Fruit fly (Drosophila melanogaster): ENCODE results near the gene Sr-CIV.

The Sr-CIV gene

DNA sequence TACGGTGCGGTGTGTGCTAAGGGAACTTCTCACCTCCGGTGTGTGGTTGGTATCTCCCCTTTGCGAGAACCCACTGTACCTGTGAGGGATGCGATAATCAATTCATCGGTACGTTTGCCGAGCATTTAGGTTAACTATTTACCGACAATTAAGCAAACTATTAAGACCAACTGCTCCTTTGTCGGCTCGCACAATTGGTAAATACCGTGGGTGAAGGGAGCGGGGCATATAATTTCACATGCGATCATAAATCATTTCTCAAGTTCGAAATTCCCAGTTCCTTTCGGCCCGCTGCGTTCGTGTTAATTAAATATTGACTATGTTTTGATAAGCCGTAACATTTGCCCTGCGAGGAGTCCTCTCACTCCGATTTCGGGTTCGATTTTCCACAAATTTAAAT is 25.0 kb upstream of the Sr-CIV start (continued):
- TF ChIP-seq E2f2 (GFP tag; IDR thresholded peaks at IDR 0.05): no peak
- peak; percentile 4 for TF ChIP-seq pros (GFP tag; optimal IDR thresholded peaks at IDR 0.05)
- TF ChIP-seq Mrtf (GFP tag; IDR thresholded peaks at IDR 0.05): no peak
- TF ChIP-seq CG4617 (GFP tag; optimal IDR thresholded peaks at IDR 0.05; ENCODE audit: borderline replicate concordance): no peak
- no peak for TF ChIP-seq CHES-1-like (GFP tag; optimal IDR thresholded peaks at IDR 0.05)
- no peak for TF ChIP-seq CG6654 (GFP tag; optimal IDR thresholded peaks at IDR 0.05)
- TF ChIP-seq CG2199 (GFP tag; IDR thresholded peaks at IDR 0.05): no peak
- TF ChIP-seq CG3847 (GFP tag; IDR thresholded peaks at IDR 0.05): no peak
- no peak for TF ChIP-seq Dfd (GFP tag; optimal IDR thresholded peaks at IDR 0.05)
- 0 out of 2 replicates have a peak, but pooled peaks have one; percentile 12 for TF ChIP-seq sens-2 (GFP tag; IDR thresholded peaks at IDR 0.05)
- no peak for TF ChIP-seq CG34422 (GFP tag; IDR thresholded peaks at IDR 0.05)
- no peak for TF ChIP-seq Ets97D (GFP tag; optimal IDR thresholded peaks at IDR 0.05)
- TF ChIP-seq CG5180 (GFP tag; optimal IDR thresholded peaks at IDR 0.05): no peak
- TF ChIP-seq repo (GFP tag; optimal IDR thresholded peaks at IDR 0.05): no peak
- TF ChIP-seq CG8290 (GFP tag; optimal IDR thresholded peaks at IDR 0.05): no peak
- TF ChIP-seq CG8290 (tag; optimal IDR thresholded peaks at IDR 0.05): peak in 1 of 2 experiments; percentile 0
- TF ChIP-seq CG14860 (GFP tag; IDR thresholded peaks at IDR 0.05; ENCODE audit: partially characterized antibody): no peak
- no peak for TF ChIP-seq yki (optimal IDR thresholded peaks at IDR 0.05)
- TF ChIP-seq ken (GFP tag; IDR thresholded peaks at IDR 0.05): no peak

DNA sequence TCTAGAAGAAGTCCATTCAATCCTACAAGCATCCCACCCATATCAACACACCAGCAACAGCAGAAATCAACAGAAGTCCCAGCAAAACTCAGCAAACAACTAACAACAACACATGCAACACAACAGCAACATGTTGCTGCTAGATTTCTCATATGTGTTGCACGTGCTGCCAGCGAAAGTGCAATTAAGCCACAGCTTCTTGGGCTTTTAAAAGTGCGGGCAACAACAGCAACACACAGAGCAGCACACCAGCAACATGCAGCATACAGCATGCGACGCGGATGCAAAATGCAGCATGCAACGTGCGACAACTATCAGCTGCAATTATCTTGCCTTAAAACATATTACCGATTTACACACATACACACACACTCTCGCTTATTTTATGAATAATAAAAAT is 23.7 kb upstream of the Sr-CIV start:
- TF ChIP-seq CG11504 (tag; optimal IDR thresholded peaks at IDR 0.05) (peak; percentile 52), CG16815 (GFP tag; optimal IDR thresholded peaks at IDR 0.05) (no peak), CG9817 (tag; optimal IDR thresholded peaks at IDR 0.05) (no peak), CG11456 (GFP tag; IDR thresholded peaks at IDR 0.05) (0 out of 3 replicates have a peak, but pooled peaks have one; percentile 5)

- TF ChIP-seq CG13287 (GFP tag; IDR thresholded peaks at IDR 0.05; ENCODE audit: partially characterized antibody): peak; percentile 50; the same call in 1 of the 2 replicates
- TF ChIP-seq CG8765 (GFP tag; IDR thresholded peaks at IDR 0.05): no peak
- no peak for TF ChIP-seq fd96Cb (tag; optimal IDR thresholded peaks at IDR 0.05)
- no peak for TF ChIP-seq CG14014 (GFP tag; IDR thresholded peaks at IDR 0.05)
- TF ChIP-seq CG3407 (GFP tag; optimal IDR thresholded peaks at IDR 0.05): peak; percentile 100
- no peak for TF ChIP-seq gro (GFP tag; optimal IDR thresholded peaks at IDR 0.05)
- no peak for TF ChIP-seq dati (GFP tag; IDR thresholded peaks at IDR 0.05)
- no peak for TF ChIP-seq E2f1 (GFP tag; IDR thresholded peaks at IDR 0.05)
- TF ChIP-seq Opbp (GFP tag; IDR thresholded peaks at IDR 0.05; ENCODE audit: partially characterized antibody): no peak
- no peak for TF ChIP-seq CG2678 (tag; optimal IDR thresholded peaks at IDR 0.05)
- peak; percentile 35 for TF ChIP-seq sug (tag; optimal IDR thresholded peaks at IDR 0.05)
- no peak for TF ChIP-seq CG4820 (GFP tag; optimal IDR thresholded peaks at IDR 0.05)
- peak; percentile 91 to 94 for TF ChIP-seq Trl (optimal IDR thresholded peaks at IDR 0.05)
- TF ChIP-seq Trl (GFP tag; optimal IDR thresholded peaks at IDR 0.05): peak; percentile 42
- TF ChIP-seq CG43689 (GFP tag; IDR thresholded peaks at IDR 0.05): no peak
- no peak for TF ChIP-seq CG14667 (GFP tag; IDR thresholded peaks at IDR 0.05)
- peak; percentile 87 for TF ChIP-seq crol (GFP tag; IDR thresholded peaks at IDR 0.05)
- TF ChIP-seq sna (GFP tag; IDR thresholded peaks at IDR 0.05; ENCODE audit: partially characterized antibody): peak; percentile 58
- no peak for TF ChIP-seq mld (GFP tag; IDR thresholded peaks at IDR 0.05; ENCODE audit: partially characterized antibody)
- TF ChIP-seq nom (GFP tag; optimal IDR thresholded peaks at IDR 0.05): no peak
- TF ChIP-seq z (GFP tag; IDR thresholded peaks at IDR 0.05): peak; percentile 95
- TF ChIP-seq ssp (GFP tag; IDR thresholded peaks at IDR 0.05): no peak
- TF ChIP-seq CG9932 (GFP tag; IDR thresholded peaks at IDR 0.05): peak; percentile 22; the same call in 1 of the 2 replicates
- 0 out of 4 replicates have a peak, but pooled peaks have one; percentile 53 for TF ChIP-seq chinmo (GFP tag; IDR thresholded peaks at IDR 0.05; ENCODE audit: partially characterized antibody)
- TF ChIP-seq hth (optimal IDR thresholded peaks at IDR 0.05): no peak
- no peak for TF ChIP-seq CG9817 (tag; optimal IDR thresholded peaks at IDR 0.05)
- peak; percentile 0 for TF ChIP-seq gcm (GFP tag; optimal IDR thresholded peaks at IDR 0.05)
- TF ChIP-seq Doc3 (GFP tag; IDR thresholded peaks at IDR 0.05; ENCODE audit: partially characterized antibody): peak; percentile 60; the same call in 1 of the 3 replicates
Observed at dm6 chr2L:3545033-3545666, 21.3 kb upstream of the Sr-CIV start.

Data from whole organism, embryonic.